Worm (Caenorhabditis elegans) whole organism, mixed stage, embryonic: ENCODE measurements around the gene fip-1.

Experiments used
- pha-4 ChIP-seq: fragments of 150-350 bp; optimal IDR thresholded peaks from 2 replicates; lab custom pipeline; 2018; ENCODE audit warnings: missing biosample characterization, missing genetic modification reagents, missing genetic modification characterization
- unc-62 ChIP-seq: fragments of 150-350 bp; optimal IDR thresholded peaks from 2 replicates; lab custom pipeline; 2014; ENCODE audit warnings: missing biosample characterization, missing genetic modification reagents, missing genetic modification characterization

DNA sequence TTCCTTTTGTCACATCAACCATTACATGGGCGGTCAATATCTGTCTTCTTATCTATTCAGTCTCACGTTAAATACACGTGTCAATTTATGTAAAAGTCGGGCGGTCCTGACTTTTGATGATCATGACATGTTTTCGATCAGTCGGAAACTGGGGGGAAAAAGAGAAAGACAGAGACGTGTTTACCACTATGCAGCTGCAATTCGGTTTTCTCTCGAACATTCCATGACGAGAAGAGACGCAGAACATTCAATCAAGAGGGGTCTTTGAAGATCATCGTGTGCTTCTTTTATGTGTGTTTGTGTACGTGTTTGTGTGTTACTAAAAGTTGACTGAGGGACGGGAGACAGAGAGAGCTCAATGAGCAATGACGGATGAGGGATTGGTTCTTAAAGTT, 18.8 kb downstream of the fip-1 start:
- TF ChIP-seq pha-4 (tag; lab: Kevin White, UChicago) (no peak), unc-62 (peak; percentile 97)
